Worm (Caenorhabditis elegans): Measurements from ENCODE around the gene fbxa-15.

Gene fbxa-15

DNA sequence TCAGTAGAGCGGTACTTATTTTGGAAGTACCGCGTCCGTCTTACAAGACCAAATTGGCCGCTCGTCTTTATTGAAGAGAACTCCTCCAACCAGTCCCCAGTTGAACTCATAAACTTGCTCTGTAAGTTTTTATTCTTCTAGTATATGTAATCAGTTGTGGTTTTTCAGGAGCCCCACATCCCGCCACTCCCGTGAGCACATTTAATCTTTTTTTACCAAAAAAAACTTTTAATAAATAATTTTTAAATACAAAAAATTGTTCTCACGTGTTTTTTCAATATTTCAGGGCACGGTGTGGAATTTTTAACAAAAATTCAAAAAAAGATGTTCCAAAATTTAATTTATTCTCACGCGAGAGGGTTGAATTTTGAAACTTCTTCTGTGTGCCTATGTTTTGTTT lies 3.1 kb upstream of the fbxa-15 start, which contains the start of gene fbxa-14:
TSS of gene fbxa-14 (minus strand) at position 101 of the 400 bp plus-strand sequence.
- TF ChIP-seq ztf-7 (tag; optimal IDR thresholded peaks at IDR 0.05) (no peak), daf-19 (GFP tag; conservative IDR thresholded peaks at IDR 0.05) (no peak)

ce11 chrIII:1323555-1323954 lies 2.1 kb upstream of the fbxa-15 start:
- peak; percentile 63 for TF ChIP-seq nhr-77 (tag; optimal IDR thresholded peaks at IDR 0.05)
- TF ChIP-seq F49E8.2 (tag; optimal IDR thresholded peaks at IDR 0.05; ENCODE audit: borderline replicate concordance), result no peak
- no peak for TF ChIP-seq lin-1 (GFP tag; IDR thresholded peaks at IDR 0.05)
- peak; percentile 40 for TF ChIP-seq hlh-11 (tag; optimal IDR thresholded peaks at IDR 0.05)
- peak; percentile 89 for TF ChIP-seq nhr-28 (tag; optimal IDR thresholded peaks at IDR 0.05)
- TF ChIP-seq daf-8 (GFP tag; IDR thresholded peaks at IDR 0.05), result no peak
- TF ChIP-seq lin-29 (GFP tag; IDR thresholded peaks at IDR 0.05), result no peak
- peak; percentile 84 for TF ChIP-seq nhr-6 (tag; optimal IDR thresholded peaks at IDR 0.05)
- no peak for TF ChIP-seq nhr-111 (GFP tag; optimal IDR thresholded peaks at IDR 0.05)
- TF ChIP-seq fos-1 (tag; optimal IDR thresholded peaks at IDR 0.05), result no peak
- no peak for TF ChIP-seq spr-3 (GFP tag; optimal IDR thresholded peaks at IDR 0.05)
- TF ChIP-seq php-3 (GFP tag; IDR thresholded peaks at IDR 0.05), result no peak
- no peak for TF ChIP-seq daf-16 (GFP tag; optimal IDR thresholded peaks at IDR 0.05)
- TF ChIP-seq daf-16 (tag; optimal IDR thresholded peaks at IDR 0.05), result peak; percentile 56
- no peak for TF ChIP-seq hmg-1.1 (GFP tag; IDR thresholded peaks at IDR 0.05)
- no peak for TF ChIP-seq zip-2 (tag; optimal IDR thresholded peaks at IDR 0.05)
- TF ChIP-seq dmd-6 (GFP tag; IDR thresholded peaks at IDR 0.05), result peak; percentile 83
- TF ChIP-seq nhr-76 (tag; optimal IDR thresholded peaks at IDR 0.05), result no peak
- TF ChIP-seq lsy-2 (tag; optimal IDR thresholded peaks at IDR 0.05), result peak in 1 of 2 experiments; percentile 36
- no peak for TF ChIP-seq ces-1 (GFP tag; optimal IDR thresholded peaks at IDR 0.05)
- no peak for TF ChIP-seq set-16 (GFP tag; IDR thresholded peaks at IDR 0.05)
- no peak for TF ChIP-seq mxl-3 (GFP tag; optimal IDR thresholded peaks at IDR 0.05)
- TF ChIP-seq pqm-1 (tag; optimal IDR thresholded peaks at IDR 0.05), result peak; percentile 96
- no peak for TF ChIP-seq D1046.2 (GFP tag; IDR thresholded peaks at IDR 0.05)
- TF ChIP-seq Y105C5A.15 (GFP tag; IDR thresholded peaks at IDR 0.05), result no peak
- TF ChIP-seq mdl-1 (tag; optimal IDR thresholded peaks at IDR 0.05), result peak in 1 of 2 experiments; percentile 22
- no peak for TF ChIP-seq tag-97 (GFP tag; IDR thresholded peaks at IDR 0.05)
- peak; percentile 41; the same call in 1 of the 2 replicates for TF ChIP-seq nhr-41 (GFP tag; IDR thresholded peaks at IDR 0.05)
- peak; percentile 19 for TF ChIP-seq dve-1 (tag; optimal IDR thresholded peaks at IDR 0.05; ENCODE audit: insufficient read depth)

DNA sequence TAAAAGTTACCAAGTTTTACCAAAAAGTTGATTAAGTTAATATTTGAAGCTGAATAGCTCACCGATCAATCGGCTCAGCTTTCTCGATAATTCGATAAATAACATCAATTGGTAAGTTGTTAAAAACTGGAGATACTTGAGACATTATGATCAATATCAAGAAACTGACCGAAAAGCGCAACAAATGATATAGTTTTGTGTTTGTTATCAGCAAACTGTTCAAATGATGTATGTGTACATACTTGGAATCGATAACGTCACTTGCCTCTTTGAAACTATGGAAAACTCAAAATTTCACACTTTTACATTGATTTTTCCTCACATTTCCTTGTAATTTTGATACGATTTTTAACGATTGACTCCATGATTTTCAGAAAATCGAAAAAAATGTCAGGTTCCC lies 6.4 kb downstream of the fbxa-15 start, which contains the start of the genes fbxa-80 and fbxa-19:
TSS of gene fbxa-80 (minus strand) at position 173 of the 400 bp plus-strand sequence.
TSS of gene fbxa-19 (plus strand) at position 364 of the 400 bp plus-strand sequence.
- TF ChIP-seq dve-1 (tag; optimal IDR thresholded peaks at IDR 0.05; ENCODE audit: insufficient read depth) (no peak), Y5F2A.4 (GFP tag; optimal IDR thresholded peaks at IDR 0.05) (no peak), dmd-6 (GFP tag; IDR thresholded peaks at IDR 0.05) (peak; percentile 46), mep-1 (tag; optimal IDR thresholded peaks at IDR 0.05) (no peak), D1046.2 (GFP tag; IDR thresholded peaks at IDR 0.05) (no peak), hlh-11 (tag; optimal IDR thresholded peaks at IDR 0.05) (peak; percentile 20), hlh-30 (tag; optimal IDR thresholded peaks at IDR 0.05; ENCODE audit: insufficient read depth) (no peak), hif-1 (tag; optimal IDR thresholded peaks at IDR 0.05) (no peak), nhr-28 (tag; optimal IDR thresholded peaks at IDR 0.05) (peak; percentile 77), ceh-82 (tag; optimal IDR thresholded peaks at IDR 0.05) (no peak), dmd-8 (GFP tag; IDR thresholded peaks at IDR 0.05) (no peak), rbr-2 (tag; optimal IDR thresholded peaks at IDR 0.05) (no peak), gei-8 (GFP tag; optimal IDR thresholded peaks at IDR 0.05) (no peak), php-3 (GFP tag; IDR thresholded peaks at IDR 0.05) (no peak), ctbp-1 (GFP tag; IDR thresholded peaks at IDR 0.05) (no peak), duxl-1 (tag; optimal IDR thresholded peaks at IDR 0.05; ENCODE audit: poor library complexity) (no peak), daf-16 (GFP tag; optimal IDR thresholded peaks at IDR 0.05) (no peak), daf-16 (tag; optimal IDR thresholded peaks at IDR 0.05) (peak; percentile 56), pqm-1 (tag; optimal IDR thresholded peaks at IDR 0.05) (peak; percentile 80), nhr-102 (tag; optimal IDR thresholded peaks at IDR 0.05) (no peak), set-16 (GFP tag; IDR thresholded peaks at IDR 0.05) (no peak), ceh-32 (tag; optimal IDR thresholded peaks at IDR 0.05; ENCODE audit: poor library complexity) (no peak), R02D3.7 (tag; optimal IDR thresholded peaks at IDR 0.05) (no peak)

All from whole organism, L4 larva.